Fruit fly (Drosophila melanogaster): ENCODE measurements around the gene CG31821.

DNA sequence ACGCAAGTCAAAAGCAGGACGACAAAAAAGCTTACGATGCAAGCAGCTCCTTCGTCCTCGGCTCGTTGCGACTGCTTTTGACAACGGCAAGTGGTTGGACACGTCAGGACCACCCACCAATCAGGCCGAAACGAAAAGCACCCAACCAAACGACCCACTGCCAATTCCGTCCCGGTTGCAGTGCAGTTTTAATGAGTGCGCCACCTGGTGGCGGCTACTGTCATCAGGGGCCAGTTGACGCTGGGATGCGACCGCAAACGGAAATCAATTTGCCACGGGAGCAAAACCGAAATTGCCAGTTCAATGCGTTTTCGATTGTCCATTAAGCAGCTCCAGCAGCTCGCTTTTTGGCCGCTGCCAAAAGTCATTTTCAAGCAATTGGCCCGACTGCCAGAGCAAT is 1.5 kb upstream of the CG31821 start:
- TF ChIP-seq CG6854 (GFP tag; optimal IDR thresholded peaks at IDR 0.05), result no peak
- TF ChIP-seq CG4318 (GFP tag; optimal IDR thresholded peaks at IDR 0.05), result no peak
- no peak for TF ChIP-seq CG34406 (GFP tag; optimal IDR thresholded peaks at IDR 0.05)
- TF ChIP-seq fd85E (GFP tag; optimal IDR thresholded peaks at IDR 0.05), result no peak
- TF ChIP-seq Sox102F (GFP tag; optimal IDR thresholded peaks at IDR 0.05), result no peak
- no peak for TF ChIP-seq pdm3 (GFP tag; optimal IDR thresholded peaks at IDR 0.05)
- TF ChIP-seq topi (GFP tag; optimal IDR thresholded peaks at IDR 0.05), result no peak
- no peak for TF ChIP-seq Hr4 (GFP tag; optimal IDR thresholded peaks at IDR 0.05)
- TF ChIP-seq CG11902 (GFP tag; optimal IDR thresholded peaks at IDR 0.05), result no peak
